Worm (Caenorhabditis elegans): ENCODE data around the gene zyg-9.

zyg-9 gene

ce11 chrII:8481033-8481708 is 23.6 kb downstream of the zyg-9 start:
- TF ChIP-seq cog-1 (tag; optimal IDR thresholded peaks at IDR 0.05) (no peak), ref-1 (GFP tag; conservative IDR thresholded peaks at IDR 0.05) (no peak), tab-1 (GFP tag; IDR thresholded peaks at IDR 0.05) (no peak), ztf-29 (GFP tag; IDR thresholded peaks at IDR 0.05) (no peak), med-1 (GFP tag; optimal IDR thresholded peaks at IDR 0.05; ENCODE audit: insufficient read depth) (no peak), flt-1 (GFP tag; IDR thresholded peaks at IDR 0.05) (no peak), T22C8.4 (GFP tag; IDR thresholded peaks at IDR 0.05) (no peak), klf-2 (GFP tag; conservative IDR thresholded peaks at IDR 0.05) (no peak), ztf-23 (GFP tag; IDR thresholded peaks at IDR 0.05) (no peak)

ce11 chrII:8481731-8482253 is 24.2 kb downstream of the zyg-9 start, which contains the start of gene M05D6.5:
Gene M05D6.5 (minus strand): TSS chrII:8482203.
- TF ChIP-seq tab-1 (GFP tag; IDR thresholded peaks at IDR 0.05): no peak
- no peak for TF ChIP-seq med-1 (GFP tag; optimal IDR thresholded peaks at IDR 0.05; ENCODE audit: insufficient read depth)
- no peak for TF ChIP-seq flt-1 (GFP tag; IDR thresholded peaks at IDR 0.05)
- no peak for TF ChIP-seq ref-1 (GFP tag; conservative IDR thresholded peaks at IDR 0.05)

ce11 chrII:8483124-8483792 is 25.6 kb downstream of the zyg-9 start:
- TF ChIP-seq flt-1 (GFP tag; IDR thresholded peaks at IDR 0.05) (no peak), ref-1 (GFP tag; conservative IDR thresholded peaks at IDR 0.05) (no peak), klf-2 (GFP tag; conservative IDR thresholded peaks at IDR 0.05) (no peak), cog-1 (tag; optimal IDR thresholded peaks at IDR 0.05) (no peak), ztf-23 (GFP tag; IDR thresholded peaks at IDR 0.05) (no peak), T22C8.4 (GFP tag; IDR thresholded peaks at IDR 0.05) (no peak), ztf-29 (GFP tag; IDR thresholded peaks at IDR 0.05) (no peak)

ce11 chrII:8483793-8484186 is 26.2 kb downstream of the zyg-9 start, which contains the start of gene taap-1:
Gene taap-1 (minus strand): TSS chrII:8483871.
- TF ChIP-seq klf-2 (GFP tag; conservative IDR thresholded peaks at IDR 0.05): no peak
- no peak for TF ChIP-seq tab-1 (GFP tag; IDR thresholded peaks at IDR 0.05)
- TF ChIP-seq ref-1 (GFP tag; conservative IDR thresholded peaks at IDR 0.05): no peak
- no peak for TF ChIP-seq flt-1 (GFP tag; IDR thresholded peaks at IDR 0.05)
- no peak for TF ChIP-seq ztf-23 (GFP tag; IDR thresholded peaks at IDR 0.05)

- TF ChIP-seq cog-1 (tag; optimal IDR thresholded peaks at IDR 0.05) (no peak), T22C8.4 (GFP tag; IDR thresholded peaks at IDR 0.05) (no peak), ztf-29 (GFP tag; IDR thresholded peaks at IDR 0.05) (no peak), ref-1 (GFP tag; conservative IDR thresholded peaks at IDR 0.05) (no peak), flt-1 (GFP tag; IDR thresholded peaks at IDR 0.05) (no peak), med-1 (GFP tag; optimal IDR thresholded peaks at IDR 0.05; ENCODE audit: insufficient read depth) (no peak), klf-2 (GFP tag; conservative IDR thresholded peaks at IDR 0.05) (no peak), ztf-23 (GFP tag; IDR thresholded peaks at IDR 0.05) (no peak), tab-1 (GFP tag; IDR thresholded peaks at IDR 0.05) (no peak)
Observed at ce11 chrII:8484546-8484945, 26.9 kb downstream of the zyg-9 start.

ce11 chrII:8485603-8486002 is 28.0 kb downstream of the zyg-9 start, which contains the start of gene gbh-2:
Gene gbh-2 (plus strand): TSS chrII:8485879.
- TF ChIP-seq med-1 (GFP tag; optimal IDR thresholded peaks at IDR 0.05; ENCODE audit: insufficient read depth) (no peak), ref-1 (GFP tag; conservative IDR thresholded peaks at IDR 0.05) (no peak), flt-1 (GFP tag; IDR thresholded peaks at IDR 0.05) (no peak), ztf-23 (GFP tag; IDR thresholded peaks at IDR 0.05) (no peak), cog-1 (tag; optimal IDR thresholded peaks at IDR 0.05) (no peak), tab-1 (GFP tag; IDR thresholded peaks at IDR 0.05) (no peak), ztf-29 (GFP tag; IDR thresholded peaks at IDR 0.05) (no peak), klf-2 (GFP tag; conservative IDR thresholded peaks at IDR 0.05) (no peak), T22C8.4 (GFP tag; IDR thresholded peaks at IDR 0.05) (no peak)

- TF ChIP-seq flt-1 (GFP tag; IDR thresholded peaks at IDR 0.05) (no peak), cog-1 (tag; optimal IDR thresholded peaks at IDR 0.05) (no peak), med-1 (GFP tag; optimal IDR thresholded peaks at IDR 0.05; ENCODE audit: insufficient read depth) (no peak), ztf-29 (GFP tag; IDR thresholded peaks at IDR 0.05) (no peak), ref-1 (GFP tag; conservative IDR thresholded peaks at IDR 0.05) (no peak)
Observed at ce11 chrII:8488123-8488522, 30.5 kb downstream of the zyg-9 start.

ce11 chrII:8494228-8494717 is 36.7 kb downstream of the zyg-9 start, which contains the start of gene M05D6.9:
Gene M05D6.9 (plus strand): TSS chrII:8494278.
- no peak for TF ChIP-seq flt-1 (GFP tag; IDR thresholded peaks at IDR 0.05)
- TF ChIP-seq ztf-29 (GFP tag; IDR thresholded peaks at IDR 0.05): no peak
- TF ChIP-seq med-1 (GFP tag; optimal IDR thresholded peaks at IDR 0.05; ENCODE audit: insufficient read depth): no peak
- TF ChIP-seq cog-1 (tag; optimal IDR thresholded peaks at IDR 0.05): no peak
- TF ChIP-seq ref-1 (GFP tag; conservative IDR thresholded peaks at IDR 0.05): no peak
- no peak for TF ChIP-seq klf-2 (GFP tag; conservative IDR thresholded peaks at IDR 0.05)
- TF ChIP-seq T22C8.4 (GFP tag; IDR thresholded peaks at IDR 0.05): no peak
- TF ChIP-seq ztf-23 (GFP tag; IDR thresholded peaks at IDR 0.05): no peak
- TF ChIP-seq tab-1 (GFP tag; IDR thresholded peaks at IDR 0.05): no peak

ce11 chrII:8496184-8496583 is 38.6 kb downstream of the zyg-9 start:
- no peak for TF ChIP-seq flt-1 (GFP tag; IDR thresholded peaks at IDR 0.05)
- TF ChIP-seq ztf-23 (GFP tag; IDR thresholded peaks at IDR 0.05): no peak
- no peak for TF ChIP-seq ref-1 (GFP tag; conservative IDR thresholded peaks at IDR 0.05)
- no peak for TF ChIP-seq klf-2 (GFP tag; conservative IDR thresholded peaks at IDR 0.05)
- no peak for TF ChIP-seq ztf-29 (GFP tag; IDR thresholded peaks at IDR 0.05)
- TF ChIP-seq cog-1 (tag; optimal IDR thresholded peaks at IDR 0.05): no peak
- no peak for TF ChIP-seq tab-1 (GFP tag; IDR thresholded peaks at IDR 0.05)
- TF ChIP-seq T22C8.4 (GFP tag; IDR thresholded peaks at IDR 0.05): no peak
- TF ChIP-seq med-1 (GFP tag; optimal IDR thresholded peaks at IDR 0.05; ENCODE audit: insufficient read depth): no peak
